Fruit fly (Drosophila melanogaster): ENCODE results near the gene Mkp.

Gene Mkp

dm6 chr3L:180262-180543, 4.1 kb downstream of the Mkp start (continued):
- TF ChIP-seq Deaf1 (tag; optimal IDR thresholded peaks at IDR 0.05) (no peak), mam (GFP tag; optimal IDR thresholded peaks at IDR 0.05) (no peak), tio (GFP tag; optimal IDR thresholded peaks at IDR 0.05) (no peak), MBD-R2 (GFP tag; IDR thresholded peaks at IDR 0.05) (no peak), CG4854 (GFP tag; optimal IDR thresholded peaks at IDR 0.05) (no peak), schlank (tag; optimal IDR thresholded peaks at IDR 0.05) (no peak), CG8089 (GFP tag; optimal IDR thresholded peaks at IDR 0.05) (no peak), CG17802 (tag; optimal IDR thresholded peaks at IDR 0.05) (no peak), zen2 (GFP tag; IDR thresholded peaks at IDR 0.05; ENCODE audit: partially characterized antibody) (no peak), CG3163 (GFP tag; optimal IDR thresholded peaks at IDR 0.05) (no peak), Fer3 (tag; optimal IDR thresholded peaks at IDR 0.05) (no peak), ci (GFP tag; IDR thresholded peaks at IDR 0.05) (peak; percentile 1; the same call in 1 of the 3 replicates), CG9876 (GFP tag; optimal IDR thresholded peaks at IDR 0.05) (no peak), CG5180 (GFP tag; optimal IDR thresholded peaks at IDR 0.05) (no peak), H2.0 (GFP tag; IDR thresholded peaks at IDR 0.05) (no peak), caup (GFP tag; optimal IDR thresholded peaks at IDR 0.05; ENCODE audit: severe bottlenecking) (peak; percentile 6), Atf6 (GFP tag; IDR thresholded peaks at IDR 0.05) (no peak), slou (GFP tag; optimal IDR thresholded peaks at IDR 0.05) (no peak), CG16779 (GFP tag; IDR thresholded peaks at IDR 0.05) (peak; percentile 41; the same call in 1 of the 2 replicates), pzg (GFP tag; optimal IDR thresholded peaks at IDR 0.05) (no peak), trh (GFP tag; optimal IDR thresholded peaks at IDR 0.05) (no peak), chinmo (GFP tag; IDR thresholded peaks at IDR 0.05; ENCODE audit: partially characterized antibody) (0 out of 4 replicates have a peak, but pooled peaks have one; percentile 3), CG9932 (GFP tag; IDR thresholded peaks at IDR 0.05) (no peak), CG10654 (GFP tag; optimal IDR thresholded peaks at IDR 0.05) (no peak), CG8359 (GFP tag; optimal IDR thresholded peaks at IDR 0.05; ENCODE audit: borderline replicate concordance) (no peak), croc (GFP tag; conservative IDR thresholded peaks at IDR 0.05) (no peak), nau (GFP tag; optimal IDR thresholded peaks at IDR 0.05) (no peak), CG1832 (GFP tag; optimal IDR thresholded peaks at IDR 0.05) (no peak), Jarid2 (GFP tag; optimal IDR thresholded peaks at IDR 0.05) (peak; percentile 75), CG6272 (GFP tag; IDR thresholded peaks at IDR 0.05) (no peak), Asciz (GFP tag; optimal IDR thresholded peaks at IDR 0.05) (no peak), CG12219 (GFP tag; optimal IDR thresholded peaks at IDR 0.05) (no peak), cwo (GFP tag; optimal IDR thresholded peaks at IDR 0.05) (no peak), hth (optimal IDR thresholded peaks at IDR 0.05) (no peak), YL-1 (GFP tag; optimal IDR thresholded peaks at IDR 0.05) (no peak)

dm6 chr3L:179490-180261, 4.7 kb downstream of the Mkp start, which contains the start of gene CG13875:
Gene CG13875 (plus strand): TSS chr3L:179923.
- peak; percentile 95 for TF ChIP-seq CG3163 (GFP tag; optimal IDR thresholded peaks at IDR 0.05)
- peak; percentile 56 for TF ChIP-seq nom (GFP tag; optimal IDR thresholded peaks at IDR 0.05)
- TF ChIP-seq CG10543 (GFP tag; optimal IDR thresholded peaks at IDR 0.05): peak; percentile 20
- TF ChIP-seq MTF-1 (GFP tag; optimal IDR thresholded peaks at IDR 0.05; ENCODE audit: borderline replicate concordance): no peak
- no peak for TF ChIP-seq HLH54F (GFP tag; optimal IDR thresholded peaks at IDR 0.05)
- no peak for TF ChIP-seq ftz-f1 (GFP tag; optimal IDR thresholded peaks at IDR 0.05)
- TF ChIP-seq unc-4 (GFP tag; IDR thresholded peaks at IDR 0.05; ENCODE audit: partially characterized antibody): peak; percentile 22; the same call in 1 of the 2 replicates
- peak; percentile 76 for TF ChIP-seq kni (GFP tag; optimal IDR thresholded peaks at IDR 0.05)
- TF ChIP-seq lab (GFP tag; optimal IDR thresholded peaks at IDR 0.05): peak; percentile 28
- no peak for TF ChIP-seq CG31365 (tag; optimal IDR thresholded peaks at IDR 0.05)
- no peak for TF ChIP-seq CG7786 (GFP tag; optimal IDR thresholded peaks at IDR 0.05)
- no peak for TF ChIP-seq MESR4 (GFP tag; optimal IDR thresholded peaks at IDR 0.05)
- peak; percentile 42 for TF ChIP-seq oc (tag; optimal IDR thresholded peaks at IDR 0.05)
- TF ChIP-seq CG13287 (GFP tag; IDR thresholded peaks at IDR 0.05; ENCODE audit: partially characterized antibody): peak; percentile 38
- TF ChIP-seq CG6254 (GFP tag; optimal IDR thresholded peaks at IDR 0.05): no peak
- no peak for TF ChIP-seq dmrt99B (tag; optimal IDR thresholded peaks at IDR 0.05)

Data from whole organism, embryonic.